Worm (Caenorhabditis elegans) whole organism, L1 larva: Measurements from ENCODE around the gene cutl-2.

Source experiments
- C16A3.4 ChIP-seq: fragments of 150-350 bp; optimal IDR thresholded peaks from 2 replicates; lab custom pipeline; 2014; ENCODE audit warnings: missing biosample characterization, missing genetic modification characterization
- F16B12.6 ChIP-seq: fragments of 150-350 bp; optimal IDR thresholded peaks from 2 replicates; lab custom pipeline; 2014; ENCODE audit warnings: missing biosample characterization, missing genetic modification characterization
- aly-2 ChIP-seq: fragments of 150-350 bp; optimal IDR thresholded peaks from 2 replicates; lab custom pipeline; 2014; ENCODE audit warnings: missing biosample characterization, missing genetic modification characterization
- dpl-1 ChIP-seq, 3 experiments: fragments of 150-350 bp in 2 of 3; sonication (generic microtip) in 1 of 3; optimal IDR thresholded peaks; 2 replicates each; lab custom pipeline; 2014 to 2017; ENCODE audit warnings: missing biosample characterization in 3 of 3, missing genetic modification characterization in 3 of 3, missing genetic modification reagents in 3 of 3
- dsc-1 ChIP-seq: sonication (generic microtip); optimal IDR thresholded peaks from 2 replicates; lab custom pipeline; 2016; ENCODE audit warnings: mild to moderate bottlenecking, missing genetic modification characterization, missing compliant biosample characterization
- egl-13 ChIP-seq: sonication (generic microtip); optimal IDR thresholded peaks from 2 replicates; lab custom pipeline; 2016; ENCODE audit warnings: missing genotype, missing genetic modification reagents, missing genetic modification characterization, missing compliant biosample characterization
- elt-2 ChIP-seq: sonication (generic microtip); optimal IDR thresholded peaks from 2 replicates; lab custom pipeline; 2016; ENCODE audit warnings: missing genetic modification characterization, mild to moderate bottlenecking, inconsistent platforms, missing compliant biosample characterization, missing genetic modification reagents
- fkh-10 ChIP-seq: sonication (generic microtip); optimal IDR thresholded peaks from 2 replicates; lab custom pipeline; 2017; ENCODE audit warnings: missing biosample characterization, missing genetic modification reagents, missing genetic modification characterization
- irx-1 ChIP-seq: sonication (generic microtip); optimal IDR thresholded peaks from 2 replicates; lab custom pipeline; 2016; ENCODE audit warnings: missing genetic modification characterization, missing compliant biosample characterization
- isw-1 ChIP-seq: fragments of 200-800 bp; sonication (Bioruptor generic); IDR thresholded peaks from 2 replicates; pipeline ENCODE4 v1.3.6; 2022; ENCODE audit warnings: missing genetic modification characterization, missing compliant biosample characterization
- lin-14 ChIP-seq: fragments of 200-800 bp; sonication (Bioruptor generic); optimal IDR thresholded peaks from 2 replicates; lab custom pipeline; 2018; ENCODE audit warnings: mild to moderate bottlenecking, missing genetic modification characterization, moderate library complexity, missing compliant biosample characterization
- mab-9 ChIP-seq: fragments of 200-800 bp; sonication (Bioruptor generic); IDR thresholded peaks from 2 replicates; pipeline ENCODE4 v1.3.6; 2022; ENCODE audit warnings: missing genetic modification reagents, missing genetic modification characterization, missing compliant biosample characterization
- mef-2 ChIP-seq: fragments of 150-350 bp; optimal IDR thresholded peaks from 2 replicates; lab custom pipeline; 2014; ENCODE audit warnings: missing biosample characterization, missing genetic modification characterization
- nhr-11 ChIP-seq: fragments of 150-350 bp; optimal IDR thresholded peaks from 2 replicates; lab custom pipeline; 2014; ENCODE audit warnings: missing biosample characterization, missing genetic modification characterization
- nhr-12 ChIP-seq: sonication (generic microtip); optimal IDR thresholded peaks from 2 replicates; lab custom pipeline; 2017; ENCODE audit warnings: missing biosample characterization, missing genetic modification characterization
- nhr-77 ChIP-seq: fragments of 150-350 bp; optimal IDR thresholded peaks from 2 replicates; lab custom pipeline; 2014; ENCODE audit warnings: missing biosample characterization, missing genetic modification characterization
- nhr-84 ChIP-seq: sonication (generic microtip); optimal IDR thresholded peaks from 2 replicates; lab custom pipeline; 2017; ENCODE audit warnings: missing biosample characterization, missing genetic modification characterization
- rnt-1 ChIP-seq: sonication (generic microtip); optimal IDR thresholded peaks from 2 replicates; lab custom pipeline; 2016; ENCODE audit warnings: mild to moderate bottlenecking, missing genetic modification characterization, moderate library complexity, missing compliant biosample characterization
- snpc-4 ChIP-seq: fragments of 150-350 bp; optimal IDR thresholded peaks from 2 replicates; lab custom pipeline; 2014; ENCODE audit warnings: missing biosample characterization, missing genetic modification characterization
- snu-23 ChIP-seq: sonication (generic microtip); optimal IDR thresholded peaks from 2 replicates; lab custom pipeline; 2016; ENCODE audit warnings: missing genetic modification characterization, missing compliant biosample characterization
- unc-98 ChIP-seq: fragments of 200-800 bp; sonication (Bioruptor generic); IDR thresholded peaks from 2 replicates; pipeline ENCODE4 v1.3.6; 2022; ENCODE audit warnings: missing genetic modification characterization, missing compliant biosample characterization
- xbp-1 ChIP-seq: sonication (generic microtip); optimal IDR thresholded peaks from 2 replicates; lab custom pipeline; 2016; ENCODE audit warnings: missing genetic modification characterization, missing compliant biosample characterization
- zip-4 ChIP-seq: fragments of 200-800 bp; sonication (Bioruptor generic); optimal IDR thresholded peaks from 2 replicates; lab custom pipeline; 2018; ENCODE audit warnings: mild to moderate bottlenecking, missing genetic modification characterization, moderate library complexity, missing compliant biosample characterization

cutl-2 gene

ce11 chrII:9682044-9682443 is 42.4 kb downstream of the cutl-2 start:
- TF ChIP-seq xbp-1 (tag; lab: Kevin White, UChicago) (no peak), F16B12.6 (no peak), zip-4 (GFP tag; lab: Kevin White, UChicago) (no peak), lin-14 (GFP tag; lab: Kevin White, UChicago) (peak; percentile 56), fkh-10 (peak; percentile 76), aly-2 (tag; lab: Kevin White, UChicago) (no peak), dpl-1 (GFP tag; optimal IDR thresholded peaks at IDR 0.05; lab: Kevin White, UChicago) (no peak), nhr-84 (no peak)

- no peak for TF ChIP-seq isw-1 (GFP tag; lab: Robert Waterston, UW)
- peak; percentile 28 for TF ChIP-seq lin-14 (GFP tag; lab: Kevin White, UChicago)
- no peak for TF ChIP-seq nhr-77 (tag; lab: Kevin White, UChicago)
- TF ChIP-seq snu-23 (GFP tag; lab: Kevin White, UChicago), result no peak
Measured at ce11 chrII:9680493-9680892, 44.0 kb downstream of the cutl-2 start, which contains the start of gene ZK1320.13. ZK1320.13 (plus strand) TSS chrII:9680793.

DNA sequence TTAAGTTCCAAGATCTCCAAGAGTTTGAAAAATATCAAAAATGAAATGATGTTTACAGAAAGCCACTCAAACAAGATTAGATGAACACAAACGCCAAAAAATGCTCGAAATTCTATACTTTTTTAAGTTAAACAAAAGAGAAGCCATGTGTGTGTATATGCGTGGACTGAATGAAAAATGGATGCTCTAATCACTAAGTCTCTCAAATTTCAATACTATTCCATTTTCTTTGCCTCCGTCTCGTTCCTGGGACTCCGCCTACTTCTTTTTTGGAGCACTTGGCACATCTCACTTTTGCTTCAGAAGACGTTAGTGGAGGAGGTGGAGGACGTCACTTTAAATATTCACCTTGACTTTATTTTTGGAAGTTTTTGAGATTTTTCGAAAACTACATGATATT is 44.6 kb downstream of the cutl-2 start:
- peak; percentile 26 for TF ChIP-seq lin-14 (GFP tag; lab: Kevin White, UChicago)
- no peak for TF ChIP-seq fkh-10

- no peak for TF ChIP-seq unc-98 (GFP tag; lab: Robert Waterston, UW)
- peak; percentile 17 for TF ChIP-seq elt-2 (tag; lab: Kevin White, UChicago)
- no peak for TF ChIP-seq irx-1 (tag; lab: Kevin White, UChicago)
- peak; percentile 14 for TF ChIP-seq dsc-1 (tag; lab: Kevin White, UChicago)
- no peak for TF ChIP-seq rnt-1
- TF ChIP-seq nhr-12 (tag; lab: Kevin White, UChicago), result no peak
- no peak for TF ChIP-seq xbp-1 (tag; lab: Kevin White, UChicago)
Measured at ce11 chrII:9677470-9677869, 47.0 kb downstream of the cutl-2 start.

DNA sequence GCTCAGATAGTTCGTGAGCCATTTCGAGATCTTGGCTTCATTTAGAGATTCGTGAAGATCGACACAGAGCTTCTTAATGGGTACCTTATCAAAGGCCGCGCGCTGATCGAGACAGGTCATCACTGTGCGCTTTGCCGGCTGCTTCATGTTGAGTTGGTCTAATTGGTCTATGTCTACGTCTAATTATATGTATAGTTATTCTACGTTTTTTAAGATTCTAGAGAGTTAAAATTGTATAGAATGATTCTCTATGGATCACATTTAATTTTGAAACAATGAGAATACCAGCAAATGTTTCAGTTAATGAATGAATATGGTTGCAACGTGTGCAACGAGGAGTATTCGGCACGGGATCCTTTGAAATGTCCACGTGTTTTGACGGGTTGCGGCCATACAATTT is 49.8 kb downstream of the cutl-2 start, which contains the start of gene arc-1:
Gene arc-1, plus strand, starts transcription at position 301 of the 400 bp plus-strand sequence.
- TF ChIP-seq mab-9 (GFP tag; lab: Robert Waterston, UW) (no peak), egl-13 (no peak), mef-2 (tag; lab: Kevin White, UChicago) (no peak), isw-1 (GFP tag; lab: Robert Waterston, UW) (no peak), snpc-4 (tag; lab: Kevin White, UChicago) (no peak), nhr-11 (tag; lab: Kevin White, UChicago) (no peak), unc-98 (GFP tag; lab: Robert Waterston, UW) (no peak), C16A3.4 (tag; lab: Kevin White, UChicago) (no peak), fkh-10 (no peak)
- TF ChIP-seq, all 84 proteins: peak for 0
